Worm (Caenorhabditis elegans): ENCODE data around the gene C49F5.5.

Gene C49F5.5

DNA sequence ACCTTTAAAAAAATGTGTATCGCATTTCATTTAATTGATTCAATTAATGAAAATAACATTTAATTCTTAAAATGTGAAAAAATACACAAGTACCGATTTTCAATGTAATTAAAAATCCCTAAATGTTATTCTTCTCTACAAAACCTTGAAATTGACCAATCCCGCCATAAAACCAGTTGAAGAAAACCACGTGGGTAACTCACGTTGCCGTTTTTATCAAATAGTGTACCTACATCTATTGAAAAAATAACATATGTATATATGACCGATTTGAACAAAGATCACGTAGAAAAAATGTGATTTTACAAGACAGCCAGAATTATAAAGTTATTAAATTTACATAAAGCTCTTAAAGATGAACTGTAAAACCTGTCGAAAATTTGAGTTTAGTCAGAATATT, 20.8 kb upstream of the C49F5.5 start:
- no peak for TF ChIP-seq unc-62 (GFP tag; optimal IDR thresholded peaks at IDR 0.05)

DNA sequence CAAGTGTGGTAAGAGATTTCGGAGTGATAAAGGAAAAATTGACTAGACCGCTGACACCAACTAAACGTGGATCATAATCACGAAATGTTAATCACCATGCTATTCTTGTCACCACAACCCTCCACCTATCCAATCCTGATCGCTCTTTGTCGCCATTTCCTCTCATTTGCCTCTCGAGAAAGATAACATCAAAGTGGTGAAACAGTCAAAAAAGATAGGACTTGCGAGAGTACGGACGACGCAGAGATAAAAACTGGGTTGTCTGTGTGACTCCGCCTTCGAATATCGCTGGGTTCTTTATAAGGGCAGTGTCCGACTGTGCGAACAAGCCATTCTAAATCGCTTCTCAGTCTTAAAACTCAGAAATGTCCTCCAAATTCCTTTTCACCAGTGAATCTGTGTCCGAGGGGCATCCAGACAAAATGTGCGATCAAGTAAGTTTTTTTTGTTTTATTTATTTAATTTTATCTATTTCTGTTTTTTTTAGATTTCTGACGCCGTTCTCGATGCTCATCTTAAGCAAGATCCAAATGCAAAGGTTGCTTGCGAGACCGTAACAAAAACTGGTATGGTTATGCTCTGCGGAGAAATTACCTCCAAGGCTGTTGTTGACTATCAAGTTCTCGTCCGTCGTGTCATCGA, 20.2 kb upstream of the C49F5.5 start, which contains the start of gene sams-1:
Gene sams-1 (plus strand): TSS at position 300 of the 642 bp plus-strand sequence.
- no peak for TF ChIP-seq unc-62 (GFP tag; optimal IDR thresholded peaks at IDR 0.05)

DNA sequence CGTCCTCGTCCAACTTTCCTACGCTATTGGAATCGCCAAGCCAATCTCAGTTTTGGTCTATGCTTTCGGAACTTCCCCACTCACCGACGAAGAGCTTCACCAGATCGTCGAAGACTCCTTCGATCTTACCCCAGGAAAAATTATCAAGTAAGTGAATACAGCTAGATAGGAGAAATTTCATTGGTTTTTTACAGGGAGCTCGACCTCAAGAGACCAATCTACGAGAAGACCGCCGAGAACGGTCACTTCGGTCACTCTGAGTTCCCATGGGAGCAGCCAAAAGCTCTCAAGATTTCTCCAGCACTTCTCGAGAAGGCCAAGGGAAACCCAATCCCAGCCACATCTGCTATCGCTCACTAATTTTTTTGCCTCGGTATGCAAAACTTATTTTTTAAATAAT, 19.0 kb upstream of the C49F5.5 start:
- TF ChIP-seq unc-62 (GFP tag; optimal IDR thresholded peaks at IDR 0.05), result no peak

DNA sequence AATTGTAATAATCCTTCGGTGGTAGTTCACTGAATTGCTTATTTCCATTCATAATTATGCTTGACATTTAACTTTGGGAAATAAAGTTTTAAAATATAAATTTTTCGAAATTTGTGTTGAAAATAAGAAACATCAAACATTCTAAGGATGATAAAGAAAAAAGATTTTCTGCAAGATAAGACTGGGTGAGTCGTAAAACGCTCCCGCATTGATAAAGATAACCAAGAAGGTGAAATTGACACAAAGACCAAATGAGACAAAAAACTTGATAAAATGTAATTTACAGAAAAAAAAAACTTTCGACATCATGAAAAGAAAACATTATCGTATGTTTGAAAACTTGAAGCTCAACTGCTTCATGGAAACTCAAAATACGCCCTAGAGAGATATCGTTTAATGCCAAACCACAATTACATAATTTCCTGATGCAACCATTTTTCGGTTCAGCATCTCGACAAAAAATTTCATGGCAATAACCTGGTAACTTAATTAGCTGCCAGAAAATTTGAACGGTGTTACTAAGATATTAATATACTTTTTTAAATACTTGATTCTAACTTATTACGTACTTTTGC, 17.9 kb upstream of the C49F5.5 start:
- TF ChIP-seq unc-62 (GFP tag; optimal IDR thresholded peaks at IDR 0.05), result no peak

DNA sequence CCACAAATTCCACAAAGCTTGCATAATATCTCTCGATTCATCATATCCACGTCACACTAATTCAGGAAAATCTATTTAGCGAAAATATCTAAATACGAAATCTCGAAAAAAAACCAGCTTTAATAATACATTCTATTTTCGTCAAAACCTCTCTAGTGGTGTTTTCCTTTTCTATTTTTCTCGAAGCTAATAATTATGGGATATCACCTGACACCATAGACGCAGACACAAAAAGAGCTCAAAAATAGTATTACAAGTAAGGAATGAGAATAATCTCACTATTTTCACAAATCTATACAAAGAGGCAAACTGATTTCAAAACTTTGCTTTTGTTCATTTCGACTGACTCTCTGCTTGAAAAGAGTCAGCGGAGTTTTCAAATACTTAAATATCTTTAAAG, 16.9 kb upstream of the C49F5.5 start:
- TF ChIP-seq unc-62 (GFP tag; optimal IDR thresholded peaks at IDR 0.05), result no peak

DNA sequence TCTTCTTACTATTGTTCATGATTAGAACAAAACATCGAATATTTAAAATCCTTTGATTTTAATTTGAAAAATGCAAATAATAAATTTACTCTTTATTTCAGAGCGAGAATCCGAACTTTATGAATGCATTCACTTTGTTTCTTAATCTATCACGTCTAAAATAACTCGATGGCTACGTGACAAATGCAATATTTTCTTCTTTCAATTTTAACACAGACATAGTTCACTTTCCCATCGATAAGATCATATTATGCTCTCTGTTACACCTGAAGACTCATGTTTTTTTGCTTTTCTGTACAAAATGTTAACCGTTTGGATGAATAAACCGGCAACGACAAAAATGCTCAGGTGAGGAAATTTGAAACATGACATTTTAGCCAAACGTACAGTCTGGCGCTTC, 16.4 kb upstream of the C49F5.5 start:
- TF ChIP-seq unc-62 (GFP tag; optimal IDR thresholded peaks at IDR 0.05), result no peak

DNA sequence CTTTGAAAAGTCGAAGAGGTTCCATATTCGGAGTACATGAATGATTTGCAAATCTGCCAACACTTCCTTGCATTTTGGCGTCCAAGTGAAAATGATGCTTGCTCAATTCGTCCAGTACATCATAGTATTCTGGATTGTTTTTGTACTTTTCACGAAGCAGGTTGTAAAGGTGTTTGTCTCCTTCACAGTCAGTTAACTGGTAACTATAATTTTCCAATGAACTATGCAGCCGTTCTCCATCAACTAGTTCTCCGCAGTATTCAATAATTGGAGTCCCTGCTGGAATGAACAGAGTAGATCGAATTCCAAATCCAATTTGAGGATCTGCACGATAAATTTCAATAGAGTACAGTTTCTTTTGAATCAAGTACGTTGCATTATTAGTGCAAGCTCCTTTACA, 14.7 kb upstream of the C49F5.5 start:
- TF ChIP-seq unc-62 (GFP tag; optimal IDR thresholded peaks at IDR 0.05), result no peak

DNA sequence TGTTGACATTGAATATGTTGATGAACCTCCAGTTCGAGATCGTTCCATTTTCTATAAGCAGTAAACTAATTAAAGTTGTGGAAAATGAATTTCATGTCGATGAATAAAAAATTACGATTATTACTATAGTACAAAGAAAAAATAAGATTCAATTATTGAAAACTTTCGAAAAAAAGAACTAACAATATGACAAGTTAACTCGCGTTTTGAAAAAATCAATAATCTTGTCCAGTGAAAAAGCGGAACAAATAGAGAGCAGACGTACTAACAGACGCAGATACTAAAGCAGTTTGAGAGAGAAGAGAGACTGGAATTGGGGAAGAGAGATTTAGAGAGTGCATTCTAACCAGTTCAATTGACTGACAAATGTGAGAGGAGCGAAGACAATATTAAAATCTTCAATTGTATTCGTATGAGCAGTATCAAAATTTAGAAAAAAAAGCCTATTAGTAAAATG, 11.3 kb upstream of the C49F5.5 start, which contains the start of gene set-6:
Gene set-6 (minus strand): TSS at position 51 of the 457 bp plus-strand sequence.
- no peak for TF ChIP-seq unc-62 (GFP tag; optimal IDR thresholded peaks at IDR 0.05)

DNA sequence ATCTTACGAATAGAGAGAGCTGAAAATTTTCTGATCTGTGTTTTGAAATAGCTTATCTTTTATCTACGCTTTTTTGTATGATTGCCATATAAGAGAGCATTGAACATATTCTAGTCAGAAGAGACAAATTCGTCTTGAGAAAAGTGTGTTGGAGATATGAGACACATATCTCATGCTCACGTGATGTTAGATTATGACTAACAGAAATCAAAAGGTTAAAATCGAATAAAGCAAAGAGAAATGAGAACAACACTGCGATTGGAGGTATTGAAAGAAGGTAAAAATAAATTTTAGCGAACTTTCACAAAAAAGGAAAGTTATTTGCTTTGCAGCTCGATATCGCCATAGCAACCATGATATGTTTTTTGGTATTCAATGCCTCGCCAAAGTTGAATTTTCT, 3.9 kb upstream of the C49F5.5 start, which contains the start of gene nhr-167:
Gene nhr-167 (minus strand): TSS at position 21 of the 400 bp plus-strand sequence.
- TF ChIP-seq unc-62 (GFP tag; optimal IDR thresholded peaks at IDR 0.05), result no peak

DNA sequence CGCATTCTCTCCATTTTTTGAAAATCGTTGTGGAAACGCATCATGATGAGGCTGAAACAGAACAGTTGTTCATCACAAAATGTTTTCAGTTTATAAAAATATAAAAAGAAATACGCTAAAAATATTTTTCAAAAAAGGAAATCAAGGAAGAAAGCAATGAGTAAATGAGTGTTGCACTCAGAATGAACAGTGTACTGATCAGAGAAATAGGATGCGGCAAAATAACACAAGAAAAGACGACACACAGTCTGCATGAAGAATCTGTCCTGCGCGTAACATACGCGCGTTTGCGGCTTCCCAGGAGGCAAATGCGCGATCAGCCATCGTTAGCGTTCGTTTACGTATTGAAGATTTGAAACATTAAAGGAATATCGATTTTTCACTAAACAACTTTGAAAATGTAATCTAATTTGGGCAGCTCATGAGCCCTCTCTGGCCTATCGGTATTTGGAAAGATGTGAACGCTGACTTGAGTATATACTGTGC, 2.4 kb upstream of the C49F5.5 start, which contains the start of gene C49F5.3:
Gene C49F5.3 (minus strand): TSS at position 51 of the 486 bp plus-strand sequence.
- TF ChIP-seq unc-62 (GFP tag; optimal IDR thresholded peaks at IDR 0.05), result no peak

DNA sequence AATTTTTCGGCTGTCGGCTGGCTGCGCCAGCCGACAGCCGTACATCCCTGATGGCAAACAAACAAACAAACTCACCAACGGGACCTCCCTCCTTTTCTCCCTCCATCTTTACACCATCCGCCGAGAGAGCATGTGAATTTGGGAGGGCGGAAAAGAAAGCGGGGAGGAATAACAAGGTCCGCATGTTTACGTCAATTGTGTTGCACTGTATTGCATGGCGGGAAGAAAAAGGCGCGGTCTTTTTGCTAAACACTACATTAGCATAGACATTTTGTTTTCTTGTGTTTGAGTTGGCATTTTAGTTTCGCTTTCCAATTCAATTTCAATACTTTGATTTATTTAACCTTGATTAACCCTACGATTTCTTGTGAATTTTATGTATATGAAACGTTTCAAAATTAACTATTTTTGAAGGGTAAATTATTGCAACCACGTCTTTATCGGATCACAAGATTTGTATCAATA, 1.9 kb downstream of the C49F5.5 start, which contains the start of gene C49F5.6:
Gene C49F5.6 (plus strand): TSS at position 415 of the 465 bp plus-strand sequence.
- no peak for TF ChIP-seq unc-62 (GFP tag; optimal IDR thresholded peaks at IDR 0.05)

DNA sequence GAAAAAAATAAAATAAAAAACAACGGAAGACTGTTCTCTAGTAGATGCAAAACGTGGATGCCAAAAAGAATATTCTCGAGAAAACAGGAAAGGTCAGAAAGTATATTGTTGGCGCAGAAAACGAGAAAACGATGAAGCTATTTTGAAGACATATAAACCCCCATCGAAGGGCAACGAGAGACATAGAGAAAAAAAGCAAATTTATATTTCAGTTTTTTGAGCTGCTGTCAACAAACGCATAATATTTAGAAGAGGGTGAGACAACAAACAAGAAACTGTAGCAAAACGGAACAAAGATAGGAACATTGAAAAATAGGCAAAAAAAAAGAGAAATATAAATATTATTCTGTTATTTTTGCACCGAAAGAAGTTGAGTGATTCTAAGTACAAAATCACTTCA, 6.3 kb downstream of the C49F5.5 start:
- TF ChIP-seq unc-62 (GFP tag; optimal IDR thresholded peaks at IDR 0.05), result no peak

DNA sequence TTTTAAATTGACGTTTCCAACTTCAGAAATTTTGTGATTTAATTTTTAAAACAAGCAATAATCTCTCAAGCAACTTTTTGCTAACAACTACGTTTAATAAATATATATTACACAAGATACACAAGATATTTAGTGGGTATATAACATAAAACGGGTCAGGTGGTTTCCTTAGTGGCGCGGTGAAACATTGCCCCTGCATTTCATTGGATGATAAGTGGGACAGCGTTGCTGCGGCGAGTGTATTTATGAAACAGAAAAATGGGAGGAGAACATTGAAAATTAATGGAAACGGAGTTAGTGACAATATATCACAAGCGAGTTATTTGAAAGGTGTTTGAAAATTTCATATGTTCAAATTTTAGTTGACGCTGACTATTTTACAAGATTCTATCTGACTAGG, 6.8 kb downstream of the C49F5.5 start:
- TF ChIP-seq unc-62 (GFP tag; optimal IDR thresholded peaks at IDR 0.05), result no peak

DNA sequence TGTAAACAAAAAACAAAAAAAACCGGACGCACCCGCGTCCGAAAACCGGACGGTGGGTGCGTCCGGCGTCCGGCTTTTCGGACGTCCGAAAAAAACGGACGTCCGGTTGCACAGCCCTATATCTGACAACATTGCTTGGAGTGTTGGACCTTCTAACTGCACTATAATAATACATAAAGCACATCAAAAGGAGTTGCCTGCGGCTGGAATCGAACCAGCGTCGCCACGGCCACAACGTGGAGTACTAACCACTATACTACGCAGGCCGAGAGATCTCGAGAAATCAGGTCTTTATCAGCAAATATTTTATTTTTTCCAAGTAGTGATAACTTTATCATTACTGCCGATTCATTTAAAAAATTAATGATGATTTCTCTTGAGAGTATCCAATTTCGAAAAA, 7.3 kb downstream of the C49F5.5 start:
- TF ChIP-seq unc-62 (GFP tag; optimal IDR thresholded peaks at IDR 0.05), result no peak

DNA sequence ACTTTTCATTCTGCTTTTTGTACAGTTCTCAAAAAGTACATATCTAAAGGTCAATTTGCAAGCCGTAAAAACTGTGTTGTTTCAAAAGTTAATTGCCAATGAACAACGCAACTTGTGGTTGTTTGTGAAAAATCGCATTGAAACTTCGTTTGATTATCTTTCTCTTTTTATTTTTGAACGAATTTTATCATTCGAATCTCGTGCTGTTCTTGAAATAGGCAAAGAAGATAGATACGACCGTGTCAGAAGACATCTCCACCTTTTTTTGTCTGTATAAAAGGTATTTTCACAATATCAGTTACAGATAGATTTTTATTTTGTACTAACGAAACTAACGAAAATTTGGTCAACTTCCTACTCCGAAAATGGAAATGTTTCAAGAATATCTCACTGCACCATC, 8.5 kb downstream of the C49F5.5 start, which contains the start of gene C49F5.7:
Gene C49F5.7 (plus strand): TSS at position 301 of the 400 bp plus-strand sequence.
- no peak for TF ChIP-seq unc-62 (GFP tag; optimal IDR thresholded peaks at IDR 0.05)

DNA sequence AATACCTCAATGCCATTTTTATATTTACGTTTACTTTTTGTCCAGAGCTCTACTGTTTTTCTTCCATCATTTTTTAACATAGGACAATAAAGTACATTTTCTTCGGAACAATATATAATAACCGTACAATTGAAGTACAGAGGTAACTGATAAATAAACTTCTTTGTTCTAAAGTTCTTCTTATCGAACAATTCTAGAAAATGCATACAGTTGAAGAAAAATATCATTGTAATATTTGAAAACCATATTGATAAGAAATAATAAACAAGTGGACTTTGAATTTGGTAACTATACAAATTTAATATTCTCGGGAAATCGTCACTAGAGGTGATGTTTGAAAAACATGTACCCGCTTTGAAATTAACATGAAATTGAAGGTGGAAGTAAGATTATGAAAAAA, 10.6 kb downstream of the C49F5.5 start:
- no peak for TF ChIP-seq unc-62 (GFP tag; optimal IDR thresholded peaks at IDR 0.05)

DNA sequence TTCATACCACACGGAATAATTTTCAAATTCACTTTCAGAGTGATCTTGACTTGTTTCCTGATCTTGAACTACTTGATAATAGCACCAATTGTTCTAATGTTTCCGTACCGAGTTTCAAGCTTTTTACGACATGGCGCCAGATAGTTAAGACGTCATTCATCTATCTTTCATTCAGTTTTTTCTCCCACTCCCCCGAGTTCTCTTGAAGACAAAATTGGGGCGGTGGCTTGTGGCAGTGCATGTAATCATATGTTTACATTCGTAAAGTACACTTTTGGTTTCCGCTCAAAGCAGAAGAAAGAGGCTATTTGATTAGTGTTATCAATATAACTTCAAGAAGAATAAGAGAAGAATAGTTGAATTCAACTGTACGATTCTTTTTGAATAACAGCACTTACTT, 13.6 kb downstream of the C49F5.5 start:
- no peak for TF ChIP-seq unc-62 (GFP tag; optimal IDR thresholded peaks at IDR 0.05)

Measured in whole organism, dauer.